Worm (Caenorhabditis elegans): Measurements from ENCODE around the gene K01F9.2.

Gene K01F9.2

ce11 chrIII:8877002-8877401 is at the start of gene K01F9.2:
Gene K01F9.2, minus strand, starts transcription at chrIII:8877128.
- TF ChIP-seq unc-42 (tag; optimal IDR thresholded peaks at IDR 0.05) (peak; percentile 85), gmeb-2 (tag; optimal IDR thresholded peaks at IDR 0.05) (no peak)

DNA sequence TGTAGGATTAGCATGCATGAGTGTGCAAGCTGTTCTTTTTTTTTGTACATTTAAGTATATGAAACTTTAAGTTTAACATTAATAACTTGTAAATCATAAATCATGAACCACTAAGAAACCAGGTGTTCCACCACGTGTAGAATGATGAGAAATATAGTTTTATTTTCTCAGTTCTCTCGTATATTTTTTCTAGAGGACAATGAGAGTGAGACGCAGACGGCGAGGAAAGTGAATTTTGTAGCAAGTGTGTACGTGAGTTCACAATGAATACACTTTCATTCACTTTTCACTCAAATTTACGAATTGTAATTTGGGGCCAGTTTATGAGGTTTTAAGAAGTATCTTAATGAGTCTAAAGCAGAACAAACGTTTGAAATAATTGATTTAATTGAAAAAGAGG is 49.6 kb upstream of the K01F9.2 start:
- TF ChIP-seq pqm-1 (tag; optimal IDR thresholded peaks at IDR 0.05): no peak
- TF ChIP-seq ceh-9 (tag; optimal IDR thresholded peaks at IDR 0.05): no peak
- TF ChIP-seq ets-4 (tag; optimal IDR thresholded peaks at IDR 0.05): no peak
- no peak for TF ChIP-seq tbx-2 (tag; optimal IDR thresholded peaks at IDR 0.05)
- TF ChIP-seq unc-55 (GFP tag; optimal IDR thresholded peaks at IDR 0.05): peak; percentile 36
- TF ChIP-seq ceh-34 (tag; optimal IDR thresholded peaks at IDR 0.05): no peak

- TF ChIP-seq che-1 (tag; optimal IDR thresholded peaks at IDR 0.05) (no peak), pros-1 (tag; optimal IDR thresholded peaks at IDR 0.05) (no peak), sdc-2 (tag; optimal IDR thresholded peaks at IDR 0.05) (no peak), K02D7.2 (tag; optimal IDR thresholded peaks at IDR 0.05) (no peak), C38D4.7 (GFP tag; optimal IDR thresholded peaks at IDR 0.05) (no peak), ceh-48 (tag; optimal IDR thresholded peaks at IDR 0.05) (no peak), ceh-30 (tag; optimal IDR thresholded peaks at IDR 0.05) (no peak), elt-2 (tag; optimal IDR thresholded peaks at IDR 0.05) (no peak), unc-55 (GFP tag; optimal IDR thresholded peaks at IDR 0.05) (no peak), hlh-30 (tag; optimal IDR thresholded peaks at IDR 0.05; ENCODE audit: insufficient read depth) (no peak), ceh-34 (tag; optimal IDR thresholded peaks at IDR 0.05) (no peak), syd-9 (tag; optimal IDR thresholded peaks at IDR 0.05) (no peak), unc-42 (tag; optimal IDR thresholded peaks at IDR 0.05) (no peak), ceh-6 (GFP tag; optimal IDR thresholded peaks at IDR 0.05) (no peak), ttx-3 (tag; optimal IDR thresholded peaks at IDR 0.05) (no peak), ets-4 (tag; optimal IDR thresholded peaks at IDR 0.05) (no peak), hlh-15 (tag; optimal IDR thresholded peaks at IDR 0.05) (no peak), nfya-1 (tag; optimal IDR thresholded peaks at IDR 0.05) (no peak), hlh-6 (tag; optimal IDR thresholded peaks at IDR 0.05) (no peak)
Observed at ce11 chrIII:8925539-8925938, 48.6 kb upstream of the K01F9.2 start.

DNA sequence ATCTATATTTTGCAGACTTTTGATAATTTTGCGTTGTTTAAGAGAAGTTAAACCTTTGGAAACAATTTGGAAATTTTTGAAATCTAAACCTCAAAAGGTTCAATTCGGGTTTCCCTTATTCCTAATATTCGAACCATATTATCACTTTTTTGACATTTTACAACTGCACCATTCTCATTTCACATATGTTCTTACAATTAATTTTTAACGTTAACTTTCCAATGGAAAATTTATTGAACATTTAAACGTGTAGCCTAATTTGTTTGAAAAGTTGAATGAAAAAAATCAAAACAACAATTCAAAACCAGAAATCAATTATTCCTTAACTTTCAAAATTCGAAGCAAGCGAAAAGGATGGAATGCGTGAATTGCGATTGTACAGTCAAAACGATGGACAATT is 47.0 kb upstream of the K01F9.2 start, which contains the start of gene ZK637.12:
Gene ZK637.12, plus strand, starts transcription at position 301 of the 400 bp plus-strand sequence.
- TF ChIP-seq rnt-1 (tag; optimal IDR thresholded peaks at IDR 0.05): no peak
- no peak for TF ChIP-seq nhr-232 (tag; optimal IDR thresholded peaks at IDR 0.05)
- no peak for TF ChIP-seq pha-2 (tag; optimal IDR thresholded peaks at IDR 0.05)
- TF ChIP-seq ceh-30 (tag; optimal IDR thresholded peaks at IDR 0.05): no peak
- no peak for TF ChIP-seq hlh-6 (tag; optimal IDR thresholded peaks at IDR 0.05)
- TF ChIP-seq che-1 (tag; optimal IDR thresholded peaks at IDR 0.05): no peak
- no peak for TF ChIP-seq ttx-3 (tag; optimal IDR thresholded peaks at IDR 0.05)
- no peak for TF ChIP-seq ceh-9 (tag; optimal IDR thresholded peaks at IDR 0.05)
- TF ChIP-seq ref-2 (tag; optimal IDR thresholded peaks at IDR 0.05): no peak
- TF ChIP-seq hlh-30 (tag; optimal IDR thresholded peaks at IDR 0.05; ENCODE audit: insufficient read depth): no peak
- no peak for TF ChIP-seq ceh-45 (GFP tag; IDR thresholded peaks at IDR 0.05)
- no peak for TF ChIP-seq C08G9.2 (tag; optimal IDR thresholded peaks at IDR 0.05)

DNA sequence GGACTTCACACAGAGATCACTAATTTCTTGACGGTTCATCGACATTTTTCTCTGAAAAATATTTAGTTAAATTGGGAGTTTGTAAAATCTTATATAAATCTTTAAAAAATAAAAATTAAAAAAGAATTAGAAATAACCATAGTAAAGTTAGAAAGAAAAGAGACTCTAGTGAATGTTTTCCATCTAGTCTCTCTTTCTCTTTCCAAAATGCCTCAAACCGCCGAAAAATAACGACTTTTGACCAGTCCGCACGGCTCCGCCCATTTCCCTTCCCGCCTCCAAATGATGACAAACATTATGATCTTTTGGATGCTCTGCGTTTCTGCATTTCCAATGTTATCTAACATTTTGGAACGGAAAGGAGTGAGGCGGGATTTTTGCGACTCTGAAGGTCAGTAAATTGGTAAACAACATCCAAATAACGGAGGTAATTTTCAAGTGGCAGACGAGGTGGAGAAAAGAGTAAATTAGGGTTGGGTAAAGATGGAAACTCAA is 46.4 kb upstream of the K01F9.2 start, which contains the start of gene glb-1:
Gene glb-1, minus strand, starts transcription at position 51 of the 495 bp plus-strand sequence.
- TF ChIP-seq fkh-10 (GFP tag; optimal IDR thresholded peaks at IDR 0.05) (no peak), unc-55 (GFP tag; optimal IDR thresholded peaks at IDR 0.05) (peak; percentile 61)

ce11 chrIII:8922061-8922460 is 45.1 kb upstream of the K01F9.2 start:
- TF ChIP-seq ama-1 (optimal IDR thresholded peaks at IDR 0.05): peak; percentile 22
- TF ChIP-seq nfya-1 (tag; optimal IDR thresholded peaks at IDR 0.05): peak; percentile 34
- TF ChIP-seq che-1 (tag; optimal IDR thresholded peaks at IDR 0.05): no peak
- TF ChIP-seq odd-2 (tag; optimal IDR thresholded peaks at IDR 0.05): no peak
- TF ChIP-seq ceh-18 (tag; optimal IDR thresholded peaks at IDR 0.05): peak; percentile 7
- TF ChIP-seq K09A11.1 (tag; optimal IDR thresholded peaks at IDR 0.05; ENCODE audit: insufficient read depth): no peak
- TF ChIP-seq C08G9.2 (tag; optimal IDR thresholded peaks at IDR 0.05): no peak
